Worm (Caenorhabditis elegans): ENCODE measurements around the gene C49C8.8.

- TF ChIP-seq unc-86 (tag; optimal IDR thresholded peaks at IDR 0.05) = no peak
- no peak for TF ChIP-seq elt-2 (tag; optimal IDR thresholded peaks at IDR 0.05)
- no peak for TF ChIP-seq F13H6.1 (tag; optimal IDR thresholded peaks at IDR 0.05)
- no peak for TF ChIP-seq pqm-1 (tag; optimal IDR thresholded peaks at IDR 0.05)
Measured at ce11 chrIV:8626294-8626693, 25.6 kb upstream of the C49C8.8 start.
